Worm (Caenorhabditis elegans) whole organism, L2 larva: Measurements from ENCODE around the gene ZC204.6.

Experiments
- Y55F3AM.14 ChIP-seq: fragments of 200-800 bp; sonication (Bioruptor generic); optimal IDR thresholded peaks from 2 replicates; lab custom pipeline; 2018; ENCODE audit warnings: mild to moderate bottlenecking, missing genetic modification characterization, missing compliant biosample characterization
- ama-1 ChIP-seq: fragments of 150-350 bp; optimal IDR thresholded peaks from 2 replicates; lab custom pipeline; 2018; ENCODE audit warnings: inconsistent platforms
- blmp-1 ChIP-seq: sonication (generic microtip); optimal IDR thresholded peaks from 2 replicates; lab custom pipeline; 2017; ENCODE audit warnings: missing genetic modification characterization, mild to moderate bottlenecking, missing compliant biosample characterization, antibody characterized with exemption, moderate library complexity; ENCODE audit not compliant: insufficient read depth
- ceh-16 ChIP-seq: fragments of 150-350 bp; optimal IDR thresholded peaks from 2 replicates; lab custom pipeline; 2014; ENCODE audit warnings: missing biosample characterization, missing genetic modification characterization
- ceh-82 ChIP-seq: fragments of 150-350 bp; optimal IDR thresholded peaks from 2 replicates; lab custom pipeline; 2014; ENCODE audit warnings: missing biosample characterization, missing genetic modification characterization
- egl-27 ChIP-seq: sonication (generic microtip); optimal IDR thresholded peaks from 3 replicates; lab custom pipeline; 2017; ENCODE audit warnings: missing biosample characterization, missing genetic modification reagents, missing genetic modification characterization
- elt-1 ChIP-seq: fragments of 150-350 bp; optimal IDR thresholded peaks from 2 replicates; lab custom pipeline; 2014; ENCODE audit warnings: missing biosample characterization, missing genetic modification characterization
- lin-13 ChIP-seq: fragments of 150-350 bp; optimal IDR thresholded peaks from 2 replicates; lab custom pipeline; 2014; ENCODE audit warnings: missing biosample characterization, missing genetic modification reagents, missing genetic modification characterization
- nhr-25 ChIP-seq: fragments of 150-350 bp; sonication (generic microtip); optimal IDR thresholded peaks from 3 replicates; lab custom pipeline; 2014; ENCODE audit warnings: missing biosample characterization, missing genetic modification characterization
- nhr-77 ChIP-seq: fragments of 150-350 bp; optimal IDR thresholded peaks from 2 replicates; lab custom pipeline; 2014; ENCODE audit warnings: missing biosample characterization, missing genetic modification characterization
- sem-4 ChIP-seq: fragments of 150-350 bp; optimal IDR thresholded peaks from 2 replicates; lab custom pipeline; 2014; ENCODE audit warnings: missing biosample characterization, missing genetic modification reagents, missing genetic modification characterization
- unc-62 ChIP-seq: fragments of 150-350 bp; optimal IDR thresholded peaks from 2 replicates; lab custom pipeline; 2014; ENCODE audit warnings: missing biosample characterization, missing genetic modification reagents, missing genetic modification characterization
- ztf-11 ChIP-seq: sonication (generic microtip); optimal IDR thresholded peaks from 2 replicates; lab custom pipeline; 2017; ENCODE audit warnings: missing biosample characterization, missing genetic modification characterization

DNA sequence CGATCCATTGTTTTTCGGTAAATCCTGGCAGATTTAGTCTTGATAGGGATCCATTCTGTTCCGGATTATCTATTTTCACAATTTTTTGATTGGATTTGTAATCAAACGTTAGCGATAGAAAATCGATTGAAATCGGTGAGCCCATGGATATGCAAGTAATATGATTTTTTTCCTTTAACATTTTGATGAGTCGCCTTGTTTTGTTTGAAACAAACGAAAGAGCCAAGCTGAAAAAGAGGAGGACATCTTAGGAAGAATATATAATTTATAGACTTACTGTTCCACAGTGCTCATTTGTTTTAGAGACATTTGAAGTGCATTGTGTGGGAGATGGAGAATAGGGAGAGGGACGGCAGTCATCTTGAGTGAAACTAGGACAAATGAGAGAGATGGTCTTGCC lies 44.2 kb upstream of the ZC204.6 start, which contains the start of the genes fbxb-18 and fbxb-19:
- no peak for TF ChIP-seq ceh-16 (tag; lab: Kevin White, UChicago)
- TF ChIP-seq ztf-11 (tag; lab: Kevin White, UChicago): no peak
- TF ChIP-seq nhr-25 (tag; lab: Kevin White, UChicago): no peak
- no peak for TF ChIP-seq nhr-77 (tag; lab: Kevin White, UChicago)
- no peak for TF ChIP-seq Y55F3AM.14 (GFP tag; lab: Kevin White, UChicago)
- no peak for TF ChIP-seq elt-1 (tag; lab: Kevin White, UChicago)
- no peak for TF ChIP-seq lin-13 (GFP tag; lab: Kevin White, UChicago)
- TF ChIP-seq blmp-1 (tag; lab: Kevin White, UChicago): no peak
- no peak for TF ChIP-seq ceh-82 (tag; lab: Kevin White, UChicago)
- no peak for TF ChIP-seq unc-62 (GFP tag; lab: Kevin White, UChicago)
- TF ChIP-seq egl-27: no peak
- TF ChIP-seq ama-1: no peak
- no peak for TF ChIP-seq sem-4 (tag; lab: Kevin White, UChicago)
